Worm (Caenorhabditis elegans) whole organism, L4 larva: Measurements from ENCODE around the gene R144.10.

Experiments
- F10B5.3 ChIP-seq: sonication (generic microtip); optimal IDR thresholded peaks from 2 replicates; lab custom pipeline; 2016; ENCODE audit warnings: mild to moderate bottlenecking, missing genetic modification characterization, missing compliant biosample characterization
- F26F4.8 ChIP-seq: fragments of 200-800 bp; sonication (Bioruptor generic); conservative IDR thresholded peaks from 2 replicates; pipeline ENCODE4 v1.3.6; 2022; ENCODE audit warnings: missing genetic modification characterization, missing compliant biosample characterization
- F37D6.2 ChIP-seq: sonication (generic microtip); optimal IDR thresholded peaks from 2 replicates; lab custom pipeline; 2016; ENCODE audit warnings: mild to moderate bottlenecking, missing genetic modification characterization, missing compliant biosample characterization
- F44E2.7 ChIP-seq: fragments of 200-800 bp; sonication (Bioruptor generic); IDR thresholded peaks from 2 replicates; pipeline ENCODE4 v2.1.2; 2022; ENCODE audit warnings: missing genetic modification characterization, missing compliant biosample characterization
- F49E8.2 ChIP-seq: sonication (generic microtip); optimal IDR thresholded peaks from 2 replicates; lab custom pipeline; 2016; ENCODE audit warnings: missing compliant biosample characterization, mild to moderate bottlenecking, missing genetic modification characterization, borderline replicate concordance
- R02D3.7 ChIP-seq: fragments of 150-350 bp; sonication (generic microtip); optimal IDR thresholded peaks from 3 replicates; lab custom pipeline; 2014; ENCODE audit warnings: missing biosample characterization, missing genetic modification characterization
- Y5F2A.4 ChIP-seq: fragments of 200-800 bp; sonication (Bioruptor generic); optimal IDR thresholded peaks from 2 replicates; lab custom pipeline; 2018; ENCODE audit warnings: mild to moderate bottlenecking, missing genetic modification characterization, missing compliant biosample characterization
- ZK337.2 ChIP-seq: fragments of 200-800 bp; sonication (Bioruptor generic); IDR thresholded peaks from 2 replicates; pipeline ENCODE4 v1.3.6; 2022; ENCODE audit warnings: missing genetic modification reagents, missing genetic modification characterization, missing compliant biosample characterization
- ZK546.5 ChIP-seq, 2 experiments: sonication (generic microtip); optimal IDR thresholded peaks; 2 replicates each; lab custom pipeline; 2017; ENCODE audit warnings: missing biosample characterization in 2 of 2, missing genetic modification characterization in 2 of 2
- ama-1 ChIP-seq: fragments of 150-350 bp; optimal IDR thresholded peaks from 2 replicates; lab custom pipeline; 2014; ENCODE audit warnings: inconsistent platforms, mixed read lengths
- ceh-82 ChIP-seq: sonication (generic microtip); optimal IDR thresholded peaks from 2 replicates; lab custom pipeline; 2017; ENCODE audit warnings: missing biosample characterization, missing genetic modification characterization
- cey-2 ChIP-seq: sonication (generic microtip); optimal IDR thresholded peaks from 3 replicates; lab custom pipeline; 2017; ENCODE audit warnings: missing genetic modification characterization, mild to moderate bottlenecking, missing compliant biosample characterization, antibody characterized with exemption, borderline replicate concordance; ENCODE audit not compliant: insufficient read depth
- daf-19 ChIP-seq: fragments of 200-800 bp; sonication (Bioruptor generic); conservative IDR thresholded peaks from 2 replicates; pipeline ENCODE4 v1.3.6; 2022; ENCODE audit warnings: missing genetic modification characterization, missing compliant biosample characterization
- daf-8 ChIP-seq: fragments of 200-800 bp; sonication (Bioruptor generic); IDR thresholded peaks from 2 replicates; pipeline ENCODE4 v1.3.6; 2022; ENCODE audit warnings: missing genetic modification characterization, missing compliant biosample characterization
- dmd-6 ChIP-seq: fragments of 200-800 bp; sonication (Bioruptor generic); IDR thresholded peaks from 2 replicates; pipeline ENCODE4 v1.3.6; 2022; ENCODE audit warnings: missing genetic modification reagents, missing genetic modification characterization, missing compliant biosample characterization
- hlh-11 ChIP-seq: fragments of 200-800 bp; sonication (Bioruptor generic); optimal IDR thresholded peaks from 2 replicates; lab custom pipeline; 2018; ENCODE audit warnings: mild to moderate bottlenecking, missing genetic modification characterization, missing compliant biosample characterization
- lin-38 ChIP-seq: fragments of 200-800 bp; sonication (Bioruptor generic); IDR thresholded peaks from 2 replicates; pipeline ENCODE4 v1.3.6; 2022; ENCODE audit warnings: missing genetic modification reagents, missing genetic modification characterization, missing compliant biosample characterization
- lin-39 ChIP-seq: fragments of 150-350 bp; optimal IDR thresholded peaks from 2 replicates; lab custom pipeline; 2014; ENCODE audit warnings: missing biosample characterization, missing genetic modification reagents, missing genetic modification characterization
- lir-3 ChIP-seq: sonication (generic microtip); optimal IDR thresholded peaks from 2 replicates; lab custom pipeline; 2016; ENCODE audit warnings: mild to moderate bottlenecking, missing genetic modification characterization, missing compliant biosample characterization
- lsy-2 ChIP-seq, 2 experiments: fragments of 150-350 bp in 1 of 2; sonication (generic microtip) in 1 of 2; optimal IDR thresholded peaks; 2 replicates each; lab custom pipeline; 2014 to 2017; ENCODE audit warnings: missing biosample characterization in 2 of 2, missing genetic modification characterization in 2 of 2
- madf-9 ChIP-seq: fragments of 200-800 bp; sonication (Bioruptor generic); conservative IDR thresholded peaks from 2 replicates; pipeline ENCODE4 v1.3.6; 2022; ENCODE audit warnings: missing genetic modification reagents, missing genetic modification characterization, missing compliant biosample characterization
- mdt-29 ChIP-seq: fragments of 200-800 bp; sonication (Bioruptor generic); IDR thresholded peaks from 2 replicates; pipeline ENCODE4 v1.3.6; 2022; ENCODE audit warnings: missing genetic modification reagents, missing genetic modification characterization, missing compliant biosample characterization
- mes-2 ChIP-seq: sonication (generic microtip); optimal IDR thresholded peaks from 2 replicates; lab custom pipeline; 2016; ENCODE audit warnings: missing genotype, mild to moderate bottlenecking, missing genetic modification characterization, missing compliant biosample characterization; ENCODE audit not compliant: poor library complexity, severe bottlenecking
- nhr-10 ChIP-seq: fragments of 150-350 bp; optimal IDR thresholded peaks from 2 replicates; lab custom pipeline; 2014; ENCODE audit warnings: missing biosample characterization, missing genetic modification characterization
- nhr-102 ChIP-seq: sonication (generic microtip); optimal IDR thresholded peaks from 2 replicates; lab custom pipeline; 2016; ENCODE audit warnings: mild to moderate bottlenecking, missing genetic modification characterization, moderate library complexity, missing compliant biosample characterization
- nhr-111 ChIP-seq: fragments of 200-800 bp; sonication (Bioruptor generic); optimal IDR thresholded peaks from 2 replicates; lab custom pipeline; 2018; ENCODE audit warnings: mild to moderate bottlenecking, missing genetic modification characterization, missing compliant biosample characterization
- nhr-25 ChIP-seq: sonication (generic microtip); optimal IDR thresholded peaks from 2 replicates; lab custom pipeline; 2017; ENCODE audit warnings: missing genetic modification characterization, mild to moderate bottlenecking, missing compliant biosample characterization, antibody characterized with exemption, moderate library complexity, borderline replicate concordance; ENCODE audit not compliant: insufficient read depth
- nhr-41 ChIP-seq: fragments of 200-800 bp; sonication (Bioruptor generic); IDR thresholded peaks from 2 replicates; pipeline ENCODE4 v1.3.6; 2022; ENCODE audit warnings: missing genetic modification reagents, missing genetic modification characterization, missing compliant biosample characterization
- nhr-42 ChIP-seq: fragments of 200-800 bp; sonication (Bioruptor generic); IDR thresholded peaks from 2 replicates; pipeline ENCODE4 v1.3.6; 2022; ENCODE audit warnings: missing genetic modification characterization, missing compliant biosample characterization
- nhr-77 ChIP-seq: fragments of 150-350 bp; optimal IDR thresholded peaks from 2 replicates; lab custom pipeline; 2014; ENCODE audit warnings: missing biosample characterization, missing genetic modification characterization
- php-3 ChIP-seq: fragments of 200-800 bp; sonication (Bioruptor generic); IDR thresholded peaks from 2 replicates; pipeline ENCODE4 v1.3.6; 2022; ENCODE audit warnings: missing genetic modification reagents, missing genetic modification characterization, missing compliant biosample characterization
- pqm-1 ChIP-seq: sonication (generic microtip); optimal IDR thresholded peaks from 2 replicates; lab custom pipeline; 2017; ENCODE audit warnings: missing biosample characterization, missing genetic modification characterization
- set-16 ChIP-seq: fragments of 200-800 bp; sonication (Bioruptor generic); IDR thresholded peaks from 2 replicates; pipeline ENCODE4 v1.3.6; 2022; ENCODE audit warnings: missing genetic modification reagents, missing genetic modification characterization, missing compliant biosample characterization
- skn-1 ChIP-seq: fragments of 150-350 bp; optimal IDR thresholded peaks from 2 replicates; lab custom pipeline; 2014; ENCODE audit warnings: missing biosample characterization, missing genetic modification characterization
- spr-1 ChIP-seq: sonication (generic microtip); optimal IDR thresholded peaks from 2 replicates; lab custom pipeline; 2016; ENCODE audit warnings: mild to moderate bottlenecking, missing genetic modification characterization, missing compliant biosample characterization
- spr-3 ChIP-seq: fragments of 200-800 bp; sonication (Bioruptor generic); optimal IDR thresholded peaks from 2 replicates; lab custom pipeline; 2018; ENCODE audit warnings: mild to moderate bottlenecking, missing genetic modification characterization, missing compliant biosample characterization
- tag-97 ChIP-seq: fragments of 200-800 bp; sonication (Bioruptor generic); IDR thresholded peaks from 2 replicates; pipeline ENCODE4 v1.3.6; 2022; ENCODE audit warnings: missing genetic modification characterization, missing compliant biosample characterization
- tra-1 ChIP-seq: fragments of 200-800 bp; sonication (Bioruptor generic); IDR thresholded peaks from 2 replicates; pipeline ENCODE4 v1.3.6; 2022; ENCODE audit warnings: missing genetic modification reagents, missing genetic modification characterization, missing compliant biosample characterization
- unc-39 ChIP-seq: sonication (generic microtip); optimal IDR thresholded peaks from 2 replicates; lab custom pipeline; 2017; ENCODE audit warnings: missing biosample characterization, missing genetic modification characterization
- unc-62 ChIP-seq, 3 experiments: fragments of 150-350 bp in 1 of 3; sonication (generic microtip); optimal IDR thresholded peaks in 2 of 3; peaks in 1 of 3; 1 replicate in 1 of 3; 2 replicates in 2 of 3; lab custom pipeline; 2014 to 2017; ENCODE audit warnings: missing biosample characterization in 3 of 3, missing genetic modification characterization in 3 of 3, missing genetic modification reagents in 3 of 3, missing genotype in 1 of 3
- vab-7 ChIP-seq: fragments of 200-800 bp; sonication (Bioruptor generic); IDR thresholded peaks from 2 replicates; pipeline ENCODE4 v1.3.6; 2022; ENCODE audit warnings: missing genetic modification reagents, missing genetic modification characterization, missing compliant biosample characterization
- zfp-3 ChIP-seq: fragments of 200-800 bp; sonication (Bioruptor generic); conservative IDR thresholded peaks from 2 replicates; pipeline ENCODE4 v1.3.6; 2022; ENCODE audit warnings: missing genetic modification reagents, missing genetic modification characterization, missing compliant biosample characterization
- ztf-11 ChIP-seq: fragments of 150-350 bp; optimal IDR thresholded peaks from 2 replicates; lab custom pipeline; 2014; ENCODE audit warnings: missing biosample characterization, missing genetic modification characterization
- ztf-7 ChIP-seq: fragments of 150-350 bp; optimal IDR thresholded peaks from 2 replicates; lab custom pipeline; 2014; ENCODE audit warnings: missing biosample characterization, missing genetic modification characterization

R144.10 gene

ce11 chrIII:4998111-4998859 is 3.8 kb downstream of the R144.10 start, which contains the start of gene tmem-131 (continued):
- no peak for TF ChIP-seq ZK546.5 (tag; optimal IDR thresholded peaks at IDR 0.05; lab: Kevin White, UChicago)
- no peak for TF ChIP-seq tag-97
- no peak for TF ChIP-seq F26F4.8 (GFP tag; lab: Robert Waterston, UW)
- TF ChIP-seq ztf-11 (tag; lab: Kevin White, UChicago): no peak
- peak in 1 of 2 experiments; percentile 90 for TF ChIP-seq unc-62 (GFP tag; optimal IDR thresholded peaks at IDR 0.05 in 1 of 2; lab: Kevin White, UChicago)
- no peak for TF ChIP-seq unc-62 (tag; optimal IDR thresholded peaks at IDR 0.05; lab: Kevin White, UChicago)
- no peak for TF ChIP-seq lin-38
- no peak for TF ChIP-seq set-16 (GFP tag; lab: Robert Waterston, UW)
- TF ChIP-seq nhr-25: peak; percentile 63
- TF ChIP-seq ZK337.2 (GFP tag; lab: Robert Waterston, UW): no peak
- no peak for TF ChIP-seq spr-1
- no peak for TF ChIP-seq php-3 (GFP tag; lab: Robert Waterston, UW)
- TF ChIP-seq nhr-42: no peak
- TF ChIP-seq lir-3 (tag; lab: Kevin White, UChicago): no peak
- no peak for TF ChIP-seq ceh-82 (tag; lab: Kevin White, UChicago)
- TF ChIP-seq ztf-7 (tag; lab: Kevin White, UChicago): no peak
- no peak for TF ChIP-seq nhr-111
- no peak for TF ChIP-seq vab-7 (GFP tag; lab: Robert Waterston, UW)
- no peak for TF ChIP-seq F10B5.3 (tag; lab: Kevin White, UChicago)
- no peak for TF ChIP-seq nhr-10 (tag; lab: Kevin White, UChicago)
- TF ChIP-seq spr-3 (GFP tag; lab: Kevin White, UChicago): no peak
- no peak for TF ChIP-seq skn-1 (tag; lab: Kevin White, UChicago)
- no peak for TF ChIP-seq nhr-77 (tag; lab: Kevin White, UChicago)
- no peak for TF ChIP-seq mdt-29 (GFP tag; lab: Robert Waterston, UW)
- peak; percentile 60 for TF ChIP-seq hlh-11
- no peak for TF ChIP-seq F37D6.2 (tag; lab: Kevin White, UChicago)
- no peak for TF ChIP-seq unc-39
- no peak for TF ChIP-seq lin-39 (tag; lab: Kevin White, UChicago)
- no peak for TF ChIP-seq madf-9 (GFP tag; lab: Robert Waterston, UW)
- no peak for TF ChIP-seq mes-2 (tag; lab: Kevin White, UChicago)
- no peak for TF ChIP-seq nhr-102 (tag; lab: Kevin White, UChicago)
- TF ChIP-seq pqm-1 (tag; lab: Kevin White, UChicago): no peak
- no peak for TF ChIP-seq dmd-6 (GFP tag; lab: Robert Waterston, UW)
- no peak for TF ChIP-seq ama-1 (lab: Kevin White, UChicago)
- no peak for TF ChIP-seq F44E2.7 (GFP tag; lab: Robert Waterston, UW)
- TF ChIP-seq R02D3.7 (tag; lab: Kevin White, UChicago): no peak
- no peak for TF ChIP-seq cey-2
- no peak for TF ChIP-seq zfp-3 (GFP tag; lab: Robert Waterston, UW)
- no peak for TF ChIP-seq tra-1
- TF ChIP-seq, all 104 proteins: peak for 9

- TF ChIP-seq mes-2 (tag; lab: Kevin White, UChicago) (no peak), F49E8.2 (tag; lab: Kevin White, UChicago) (no peak), nhr-41 (GFP tag; lab: Robert Waterston, UW) (no peak), daf-8 (GFP tag; lab: Robert Waterston, UW) (no peak), lsy-2 (tag; optimal IDR thresholded peaks at IDR 0.05; lab: Kevin White, UChicago) (peak in 1 of 2 experiments; percentile 4), daf-19 (no peak), php-3 (GFP tag; lab: Robert Waterston, UW) (no peak), spr-3 (GFP tag; lab: Kevin White, UChicago) (no peak), Y5F2A.4 (GFP tag; lab: Kevin White, UChicago) (no peak)
- TF ChIP-seq, all 104 proteins: peak for 1
Measured at ce11 chrIII:4987666-4988065, 14.5 kb downstream of the R144.10 start.
